Fruit fly (Drosophila melanogaster) whole organism, embryonic: Measurements from ENCODE around the gene foi.

Experiments
- Atf6 ChIP-seq: fragments of 200-800 bp; sonication (Bioruptor generic); IDR thresholded peaks from 2 replicates; pipeline ENCODE4 v1.3.6; 2022; ENCODE audit warnings: missing biosample characterization, missing genetic modification characterization
- Awh ChIP-seq: fragments of 200-800 bp; sonication (Bioruptor generic); IDR thresholded peaks from 2 replicates; pipeline ENCODE4, ENCODE4 v1.3.6; 2022; ENCODE audit warnings: missing biosample characterization, missing genetic modification characterization
- B-H1 ChIP-seq: fragments of 200-800 bp; sonication (Bioruptor generic); IDR thresholded peaks from 3 replicates; pipeline ENCODE4 v1.3.6; 2022; ENCODE audit warnings: missing biosample characterization, missing genetic modification characterization
- C15 ChIP-seq: fragments of 200-800 bp; sonication (Bioruptor generic); IDR thresholded peaks from 3 replicates; pipeline ENCODE4 v1.3.6; 2022; ENCODE audit warnings: missing biosample characterization, missing genetic modification characterization
- CG10959 ChIP-seq: fragments of 200-800 bp; sonication (Bioruptor generic); IDR thresholded peaks from 2 replicates; pipeline ENCODE4 v1.3.6; 2022; ENCODE audit warnings: missing biosample characterization, missing genetic modification characterization
- CG11093 ChIP-seq: fragments of 200-800 bp; sonication (Bioruptor generic); IDR thresholded peaks from 3 replicates; pipeline ENCODE4 v1.3.6; 2022; ENCODE audit warnings: missing biosample characterization, missing genetic modification characterization
- CG13424 ChIP-seq: fragments of 200-800 bp; sonication (Bioruptor generic); optimal IDR thresholded peaks from 2 replicates; lab custom pipeline; 2019; ENCODE audit warnings: missing biosample characterization, mild to moderate bottlenecking, missing genetic modification characterization, moderate library complexity
- CG14710 ChIP-seq: fragments of 200-800 bp; sonication (Bioruptor generic); optimal IDR thresholded peaks from 3 replicates; lab custom pipeline; 2019; ENCODE audit warnings: missing biosample characterization, mild to moderate bottlenecking, missing genetic modification characterization, moderate library complexity
- CG15601 ChIP-seq: fragments of 200-800 bp; sonication (Bioruptor generic); optimal IDR thresholded peaks from 3 replicates; lab custom pipeline; 2019; ENCODE audit warnings: missing biosample characterization, mild to moderate bottlenecking, missing genetic modification characterization, moderate library complexity
- CG16815 ChIP-seq: fragments of 200-800 bp; sonication (Bioruptor generic); optimal IDR thresholded peaks from 3 replicates; lab custom pipeline; 2017; ENCODE audit warnings: missing biosample characterization, mild to moderate bottlenecking, missing genetic modification characterization
- CG16863 ChIP-seq: fragments of 200-800 bp; sonication (Bioruptor generic); optimal IDR thresholded peaks from 3 replicates; lab custom pipeline; 2016; ENCODE audit warnings: missing biosample characterization, missing genetic modification characterization
- CG17385 ChIP-seq: fragments of 200-800 bp; sonication (Bioruptor generic); optimal IDR thresholded peaks from 3 replicates; lab custom pipeline; 2018; ENCODE audit warnings: missing biosample characterization, mild to moderate bottlenecking, missing genetic modification characterization
- CG2678 ChIP-seq: fragments of 200-800 bp; sonication (Bioruptor generic); optimal IDR thresholded peaks from 3 replicates; lab custom pipeline; 2019; ENCODE audit warnings: missing biosample characterization, mild to moderate bottlenecking, missing genetic modification characterization, moderate library complexity
- CG2712 ChIP-seq: fragments of 200-800 bp; optimal IDR thresholded peaks from 3 replicates; lab custom pipeline; 2019; ENCODE audit warnings: missing biosample characterization, mild to moderate bottlenecking, missing genetic modification characterization, moderate library complexity
- CG4617 ChIP-seq: fragments of 200-800 bp; sonication (Bioruptor generic); optimal IDR thresholded peaks from 3 replicates; lab custom pipeline; 2016; ENCODE audit warnings: missing biosample characterization, missing genetic modification characterization, borderline replicate concordance
- CG7357 ChIP-seq: fragments of 200-800 bp; sonication (Bioruptor generic); IDR thresholded peaks from 3 replicates; pipeline ENCODE4 v1.3.6; 2022; ENCODE audit warnings: missing biosample characterization, missing genetic modification characterization
- CG7928 ChIP-seq: fragments of 200-800 bp; sonication (Bioruptor generic); optimal IDR thresholded peaks from 2 replicates; lab custom pipeline; 2017; ENCODE audit warnings: missing biosample characterization, mild to moderate bottlenecking, missing genetic modification characterization
- CG8290 ChIP-seq, 3 experiments: fragments of 200-800 bp; sonication (Bioruptor generic); optimal IDR thresholded peaks; 2 replicates each; lab custom pipeline; 2016 to 2019; ENCODE audit warnings: missing biosample characterization in 3 of 3, missing genetic modification characterization in 3 of 3, mild to moderate bottlenecking in 2 of 3, moderate library complexity in 1 of 3
- CG9215 ChIP-seq: fragments of 200-800 bp; sonication (Bioruptor generic); IDR thresholded peaks from 2 replicates; pipeline ENCODE4 v1.3.6; 2022; ENCODE audit warnings: missing biosample characterization, missing genetic modification characterization
- CG9727 ChIP-seq: fragments of 200-800 bp; sonication (Bioruptor generic); optimal IDR thresholded peaks from 3 replicates; lab custom pipeline; 2017; ENCODE audit warnings: missing biosample characterization, mild to moderate bottlenecking, missing genetic modification characterization
- CTCF ChIP-seq: fragments of 200-800 bp; sonication (Bioruptor generic); optimal IDR thresholded peaks from 2 replicates; lab custom pipeline; 2017; ENCODE audit warnings: missing biosample characterization, mild to moderate bottlenecking, missing genetic modification characterization, moderate library complexity
- Dip3 ChIP-seq: fragments of 200-800 bp; sonication (Bioruptor generic); optimal IDR thresholded peaks from 3 replicates; lab custom pipeline; 2016; ENCODE audit warnings: missing biosample characterization, missing genetic modification characterization
- Eip74EF ChIP-seq, 2 experiments: fragments of 200-800 bp in 1 of 2; fragments of >200 bp in 1 of 2; sonication (Bioruptor generic) in 1 of 2; optimal IDR thresholded peaks; 2 replicates each; lab custom pipeline; 2017 to 2019; ENCODE audit warnings: missing biosample characterization in 2 of 2, missing genetic modification characterization in 2 of 2, mild to moderate bottlenecking in 1 of 2, moderate library complexity in 1 of 2
- Gug ChIP-seq: fragments of 200-800 bp; sonication (Bioruptor generic); IDR thresholded peaks from 4 replicates; pipeline ENCODE4 v1.3.6; 2022; ENCODE audit warnings: missing biosample characterization, missing genetic modification characterization
- HLH4C ChIP-seq: fragments of 200-800 bp; sonication (Bioruptor generic); IDR thresholded peaks from 3 replicates; pipeline ENCODE4 v1.3.6; 2022; ENCODE audit warnings: missing biosample characterization, missing genetic modification characterization; ENCODE audit not compliant: partially characterized antibody
- Hand ChIP-seq: fragments of 200-800 bp; sonication (Bioruptor generic); optimal IDR thresholded peaks from 2 replicates; lab custom pipeline; 2017; ENCODE audit warnings: mild to moderate bottlenecking, missing biosample characterization, missing genetic modification reagents, missing genetic modification characterization
- HmgD ChIP-seq: fragments of 200-800 bp; sonication (Bioruptor generic); optimal IDR thresholded peaks from 3 replicates; lab custom pipeline; 2016; ENCODE audit warnings: missing biosample characterization, missing genetic modification characterization
- Mad ChIP-seq: fragments of 200-800 bp; sonication (Bioruptor generic); optimal IDR thresholded peaks from 2 replicates; lab custom pipeline; 2016; ENCODE audit warnings: missing biosample characterization, missing genetic modification characterization
- Nf-YB ChIP-seq: fragments of 200-800 bp; sonication (Bioruptor generic); optimal IDR thresholded peaks from 3 replicates; lab custom pipeline; 2019; ENCODE audit warnings: missing biosample characterization, mild to moderate bottlenecking, missing genetic modification characterization, moderate library complexity
- Oaz ChIP-seq: fragments of 200-800 bp; sonication (Bioruptor generic); IDR thresholded peaks from 2 replicates; pipeline ENCODE4 v1.3.6; 2022; ENCODE audit warnings: missing biosample characterization, missing genetic modification characterization
- PHDP ChIP-seq: fragments of 200-800 bp; sonication (Bioruptor generic); optimal IDR thresholded peaks from 3 replicates; lab custom pipeline; 2018; ENCODE audit warnings: missing biosample characterization, mild to moderate bottlenecking, missing genetic modification characterization, moderate library complexity
- TFAM ChIP-seq: fragments of 200-800 bp; sonication (Bioruptor generic); optimal IDR thresholded peaks from 2 replicates; lab custom pipeline; 2017; ENCODE audit warnings: missing biosample characterization, missing genetic modification characterization, inconsistent platforms
- ato ChIP-seq: fragments of 200-800 bp; sonication (Bioruptor generic); IDR thresholded peaks from 2 replicates; pipeline ENCODE4 v1.3.6; 2022; ENCODE audit warnings: missing biosample characterization, missing genetic modification characterization; ENCODE audit not compliant: partially characterized antibody
- crp ChIP-seq, 2 experiments: fragments of 200-800 bp; sonication (Bioruptor generic); optimal IDR thresholded peaks; 2 replicates in 1 of 2; 3 replicates in 1 of 2; lab custom pipeline; 2017; ENCODE audit warnings: missing biosample characterization in 2 of 2, missing genetic modification characterization in 2 of 2, mild to moderate bottlenecking in 1 of 2, moderate library complexity in 1 of 2
- dan ChIP-seq: fragments of 200-800 bp; sonication (Bioruptor generic); IDR thresholded peaks from 2 replicates; pipeline ENCODE4 v1.3.6; 2022; ENCODE audit warnings: missing biosample characterization, missing genetic modification characterization
- eyg ChIP-seq: fragments of 200-800 bp; sonication (Bioruptor generic); optimal IDR thresholded peaks from 3 replicates; lab custom pipeline; 2016; ENCODE audit warnings: missing biosample characterization, missing genetic modification characterization
- fd102C ChIP-seq: fragments of 200-800 bp; sonication (Bioruptor generic); optimal IDR thresholded peaks from 2 replicates; lab custom pipeline; 2018; ENCODE audit warnings: missing biosample characterization, mild to moderate bottlenecking, missing genetic modification characterization, moderate library complexity
- fd64A ChIP-seq: fragments of 200-800 bp; sonication (Bioruptor generic); optimal IDR thresholded peaks from 3 replicates; lab custom pipeline; 2018; ENCODE audit warnings: missing biosample characterization, mild to moderate bottlenecking, missing genetic modification characterization
- fd96Cb ChIP-seq: fragments of 200-800 bp; sonication (Bioruptor generic); optimal IDR thresholded peaks from 2 replicates; lab custom pipeline; 2018; ENCODE audit warnings: missing biosample characterization, mild to moderate bottlenecking, missing genetic modification characterization, moderate library complexity
- fru ChIP-seq: fragments of >200 bp; optimal IDR thresholded peaks from 2 replicates; lab custom pipeline; 2017
- gcm2 ChIP-seq: fragments of 200-800 bp; sonication (Bioruptor generic); optimal IDR thresholded peaks from 2 replicates; lab custom pipeline; 2016; ENCODE audit warnings: missing biosample characterization, missing genetic modification characterization
- her ChIP-seq: fragments of 200-800 bp; sonication (Bioruptor generic); optimal IDR thresholded peaks from 2 replicates; lab custom pipeline; 2016; ENCODE audit warnings: missing biosample characterization, missing genetic modification characterization
- kah ChIP-seq: fragments of 200-800 bp; sonication (Bioruptor generic); optimal IDR thresholded peaks from 2 replicates; lab custom pipeline; 2018; ENCODE audit warnings: missing biosample characterization, mild to moderate bottlenecking, missing genetic modification characterization
- schlank ChIP-seq: fragments of 200-800 bp; sonication (Bioruptor generic); optimal IDR thresholded peaks from 2 replicates; lab custom pipeline; 2018; ENCODE audit warnings: missing biosample characterization, mild to moderate bottlenecking, missing genetic modification characterization
- sd ChIP-seq: fragments of 200-800 bp; sonication (Bioruptor generic); optimal IDR thresholded peaks from 3 replicates; lab custom pipeline; 2018; ENCODE audit warnings: missing biosample characterization, mild to moderate bottlenecking, missing genetic modification characterization, moderate library complexity
- sr ChIP-seq: fragments of 200-800 bp; sonication (Bioruptor generic); IDR thresholded peaks from 3 replicates; pipeline ENCODE4 v1.3.6; 2022; ENCODE audit warnings: missing biosample characterization, missing genetic modification characterization
- stwl ChIP-seq: fragments of 200-800 bp; sonication (Bioruptor generic); optimal IDR thresholded peaks from 3 replicates; lab custom pipeline; 2018; ENCODE audit warnings: missing biosample characterization, mild to moderate bottlenecking, missing genetic modification characterization, moderate library complexity
- tna ChIP-seq: fragments of 200-800 bp; sonication (Bioruptor generic); IDR thresholded peaks from 2 replicates; pipeline ENCODE4 v1.3.6; 2022; ENCODE audit warnings: missing biosample characterization, missing genetic modification characterization; ENCODE audit not compliant: partially characterized antibody
- wor ChIP-seq: fragments of 200-800 bp; sonication (Bioruptor generic); IDR thresholded peaks from 2 replicates; pipeline ENCODE4 v1.3.6; 2022; ENCODE audit warnings: missing biosample characterization, missing genetic modification characterization

The foi gene

DNA sequence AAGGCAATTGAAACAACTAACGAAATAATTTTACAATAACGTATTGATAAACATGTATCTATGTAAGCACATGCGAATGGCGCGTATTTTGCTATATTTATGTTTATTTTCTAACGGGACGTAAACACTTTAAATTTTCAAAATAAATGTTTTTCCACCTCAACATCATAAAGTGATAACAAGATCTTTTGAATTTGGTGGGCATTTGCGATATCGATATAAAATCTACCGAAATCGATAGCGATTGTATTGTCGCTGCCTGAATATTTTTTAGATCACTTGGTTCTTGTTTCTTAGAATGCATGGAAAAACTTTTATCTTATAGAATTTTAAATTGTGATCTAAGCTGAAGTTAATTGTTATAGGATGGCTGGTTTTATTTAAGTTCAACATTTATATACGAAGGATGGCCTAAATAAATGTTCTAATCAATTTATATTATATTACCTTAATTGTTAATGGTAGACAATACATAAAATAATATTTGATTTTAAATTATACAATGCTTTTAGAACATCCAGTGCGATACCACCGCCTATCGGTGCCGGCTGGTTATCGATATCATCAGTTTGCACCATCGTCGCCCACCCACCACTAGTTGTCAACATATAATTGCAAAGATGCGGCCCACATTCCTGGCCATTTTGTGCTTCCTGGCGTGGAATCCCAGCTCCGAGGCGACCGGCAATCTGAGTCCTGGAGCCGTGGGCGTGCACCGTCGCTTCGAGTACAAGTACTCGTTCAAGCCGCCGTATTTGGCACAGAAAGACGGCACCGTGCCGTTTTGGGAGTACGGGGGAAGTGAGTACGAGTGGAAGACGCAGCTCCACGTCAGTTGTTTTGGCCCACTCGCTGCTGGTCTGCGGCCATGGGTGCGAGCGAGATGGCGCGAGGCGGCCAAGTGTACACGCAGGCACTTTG lies 9.6 kb downstream of the foi start, which contains the start of gene ergic53 (continued):
- TF ChIP-seq ato (peak; percentile 74), Oaz (GFP tag; lab: Robert Waterston, UW) (no peak), fd64A (GFP tag; lab: Kevin White, UChicago) (no peak), Hand (GFP tag; lab: Kevin White, UChicago) (no peak), schlank (no peak), CG16815 (GFP tag; lab: Kevin White, UChicago) (no peak), tna (GFP tag; lab: Robert Waterston, UW) (peak; percentile 80), CTCF (GFP tag; lab: Kevin White, UChicago) (no peak), Atf6 (GFP tag; lab: Robert Waterston, UW) (no peak), PHDP (no peak), CG7928 (GFP tag; lab: Kevin White, UChicago) (no peak), CG9215 (GFP tag; lab: Robert Waterston, UW) (no peak), wor (no peak), CG13424 (no peak), gcm2 (GFP tag; lab: Kevin White, UChicago) (no peak), CG15601 (no peak), CG7357 (GFP tag; lab: Robert Waterston, UW) (no peak), C15 (GFP tag; lab: Robert Waterston, UW) (no peak), Dip3 (GFP tag; lab: Kevin White, UChicago) (no peak), fd96Cb (tag; lab: Kevin White, UChicago) (no peak), fru (lab: Kevin White, UChicago) (no peak), CG2712 (peak; percentile 44), Eip74EF (GFP tag; optimal IDR thresholded peaks at IDR 0.05; lab: Kevin White, UChicago) (no peak), CG4617 (GFP tag; lab: Kevin White, UChicago) (peak; percentile 8), CG14710 (tag; lab: Kevin White, UChicago) (peak; percentile 56), CG9727 (no peak), CG2678 (tag; lab: Kevin White, UChicago) (no peak), TFAM (GFP tag; lab: Kevin White, UChicago) (no peak), CG16863 (GFP tag; lab: Kevin White, UChicago) (no peak), CG17385 (GFP tag; lab: Kevin White, UChicago) (no peak), B-H1 (GFP tag; lab: Robert Waterston, UW) (no peak), Gug (no peak), Mad (GFP tag; lab: Kevin White, UChicago) (no peak), CG10959 (no peak), her (GFP tag; lab: Kevin White, UChicago) (peak; percentile 3), CG8290 (GFP tag; optimal IDR thresholded peaks at IDR 0.05; lab: Kevin White, UChicago) (no peak), CG8290 (tag; optimal IDR thresholded peaks at IDR 0.05; lab: Kevin White, UChicago) (no peak), Awh (GFP tag; lab: Robert Waterston, UW) (no peak), sr (no peak), HLH4C (GFP tag; lab: Robert Waterston, UW) (peak; percentile 89), kah (GFP tag; lab: Kevin White, UChicago) (no peak), eyg (no peak), crp (GFP tag; optimal IDR thresholded peaks at IDR 0.05; lab: Kevin White, UChicago) (no peak), stwl (peak; percentile 57), dan (GFP tag; lab: Robert Waterston, UW) (no peak), fd102C (GFP tag; lab: Kevin White, UChicago) (no peak), Nf-YB (GFP tag; lab: Kevin White, UChicago) (peak; percentile 14), HmgD (GFP tag; lab: Kevin White, UChicago) (no peak), sd (peak; percentile 100), CG11093 (no peak)
